Fruit fly (Drosophila melanogaster): ENCODE measurements around the gene CG8064.

- TF ChIP-seq usp (GFP tag; optimal IDR thresholded peaks at IDR 0.05) (no peak), Dfd (GFP tag; optimal IDR thresholded peaks at IDR 0.05) (no peak), Dif (GFP tag; optimal IDR thresholded peaks at IDR 0.05; ENCODE audit: partially characterized antibody) (no peak), Hr78 (GFP tag; optimal IDR thresholded peaks at IDR 0.05) (no peak), pan (optimal IDR thresholded peaks at IDR 0.05) (no peak), CG9705 (GFP tag; optimal IDR thresholded peaks at IDR 0.05) (no peak), br (GFP tag; optimal IDR thresholded peaks at IDR 0.05) (no peak), Rel (GFP tag; optimal IDR thresholded peaks at IDR 0.05) (no peak), Rel (tag; optimal IDR thresholded peaks at IDR 0.05) (no peak), OdsH (GFP tag; optimal IDR thresholded peaks at IDR 0.05) (no peak), psq (GFP tag; optimal IDR thresholded peaks at IDR 0.05) (no peak), ey (GFP tag; optimal IDR thresholded peaks at IDR 0.05) (no peak)
These were observed 31.6 kb upstream of the CG8064 start for dm6 chr3R:18251876-18252275.

Measured in whole organism, wandering third instar larva.